Worm (Caenorhabditis elegans) whole organism, L4 larva: ENCODE data around the gene T22E5.6.

Experiments
- R02D3.7 ChIP-seq: fragments of 150-350 bp; sonication (generic microtip); optimal IDR thresholded peaks from 3 replicates; lab custom pipeline; 2014; ENCODE audit warnings: missing biosample characterization, missing genetic modification characterization
- T20F7.1 ChIP-seq: fragments of 200-800 bp; sonication (Bioruptor generic); optimal IDR thresholded peaks from 2 replicates; lab custom pipeline; 2018; ENCODE audit warnings: mild to moderate bottlenecking, missing genetic modification characterization, missing compliant biosample characterization
- Y105C5A.15 ChIP-seq: fragments of 200-800 bp; sonication (Bioruptor generic); IDR thresholded peaks from 2 replicates; pipeline ENCODE4 v1.3.6; 2022; ENCODE audit warnings: missing genetic modification characterization, missing compliant biosample characterization
- Y48G9A.11 ChIP-seq: fragments of 200-800 bp; sonication (Bioruptor generic); IDR thresholded peaks from 2 replicates; pipeline ENCODE4 v1.3.6; 2022; ENCODE audit warnings: missing genetic modification reagents, missing genetic modification characterization, missing compliant biosample characterization
- Y5F2A.4 ChIP-seq: fragments of 200-800 bp; sonication (Bioruptor generic); optimal IDR thresholded peaks from 2 replicates; lab custom pipeline; 2018; ENCODE audit warnings: mild to moderate bottlenecking, missing genetic modification characterization, missing compliant biosample characterization
- Y75B8A.6 ChIP-seq: fragments of 200-800 bp; sonication (Bioruptor generic); IDR thresholded peaks from 2 replicates; pipeline ENCODE4 v1.3.6; 2022; ENCODE audit warnings: missing genetic modification reagents, missing genetic modification characterization, missing compliant biosample characterization
- ZK546.5 ChIP-seq, 2 experiments: sonication (generic microtip); optimal IDR thresholded peaks; 2 replicates each; lab custom pipeline; 2017; ENCODE audit warnings: missing biosample characterization in 2 of 2, missing genetic modification characterization in 2 of 2
- aha-1 ChIP-seq: fragments of 150-350 bp; peaks from one replicate; lab custom pipeline; 2014; ENCODE audit warnings: missing biosample characterization, missing genetic modification characterization
- aly-2 ChIP-seq: sonication (generic microtip); optimal IDR thresholded peaks from 2 replicates; lab custom pipeline; 2018; ENCODE audit warnings: missing biosample characterization, missing genetic modification characterization
- arid-1 ChIP-seq: fragments of 200-800 bp; sonication (Bioruptor generic); conservative IDR thresholded peaks from 2 replicates; pipeline ENCODE4 v1.3.6; 2022; ENCODE audit warnings: missing genetic modification reagents, missing genetic modification characterization, missing compliant biosample characterization
- ceh-20 ChIP-seq: fragments of 200-800 bp; sonication (Bioruptor generic); IDR thresholded peaks from 2 replicates; pipeline ENCODE4 v1.3.6; 2022; ENCODE audit warnings: missing genetic modification reagents, missing genetic modification characterization, missing compliant biosample characterization
- ceh-82 ChIP-seq: sonication (generic microtip); optimal IDR thresholded peaks from 2 replicates; lab custom pipeline; 2017; ENCODE audit warnings: missing biosample characterization, missing genetic modification characterization
- cey-2 ChIP-seq: sonication (generic microtip); optimal IDR thresholded peaks from 3 replicates; lab custom pipeline; 2017; ENCODE audit warnings: missing genetic modification characterization, mild to moderate bottlenecking, missing compliant biosample characterization, antibody characterized with exemption, borderline replicate concordance; ENCODE audit not compliant: insufficient read depth
- dmd-6 ChIP-seq: fragments of 200-800 bp; sonication (Bioruptor generic); IDR thresholded peaks from 2 replicates; pipeline ENCODE4 v1.3.6; 2022; ENCODE audit warnings: missing genetic modification reagents, missing genetic modification characterization, missing compliant biosample characterization
- dmd-9 ChIP-seq: fragments of 200-800 bp; sonication (Bioruptor generic); IDR thresholded peaks from 2 replicates; pipeline ENCODE4 v1.3.6; 2022; ENCODE audit warnings: missing genetic modification reagents, missing genetic modification characterization, missing compliant biosample characterization
- dve-1 ChIP-seq: sonication (generic microtip); optimal IDR thresholded peaks from 2 replicates; lab custom pipeline; 2017; ENCODE audit warnings: antibody characterized with exemption, mild to moderate bottlenecking, missing genetic modification characterization, missing compliant biosample characterization; ENCODE audit not compliant: insufficient read depth
- hif-1 ChIP-seq, 2 experiments: sonication (generic microtip); optimal IDR thresholded peaks; 2 replicates each; lab custom pipeline; 2016 to 2017; ENCODE audit warnings: missing compliant biosample characterization in 2 of 2, missing genetic modification characterization in 2 of 2, missing genetic modification reagents in 2 of 2, missing genotype in 2 of 2, mild to moderate bottlenecking in 1 of 2
- hlh-11 ChIP-seq: fragments of 200-800 bp; sonication (Bioruptor generic); optimal IDR thresholded peaks from 2 replicates; lab custom pipeline; 2018; ENCODE audit warnings: mild to moderate bottlenecking, missing genetic modification characterization, missing compliant biosample characterization
- hlh-30 ChIP-seq: sonication (generic microtip); optimal IDR thresholded peaks from 2 replicates; lab custom pipeline; 2017; ENCODE audit warnings: antibody characterized with exemption, mild to moderate bottlenecking, missing genetic modification characterization, missing compliant biosample characterization; ENCODE audit not compliant: insufficient read depth
- hmg-1.1 ChIP-seq: fragments of 200-800 bp; sonication (Bioruptor generic); IDR thresholded peaks from 2 replicates; pipeline ENCODE4 v1.3.6; 2022; ENCODE audit warnings: missing genetic modification reagents, missing genetic modification characterization, missing compliant biosample characterization
- jun-1 ChIP-seq: fragments of 150-350 bp; optimal IDR thresholded peaks from 2 replicates; lab custom pipeline; 2014; ENCODE audit warnings: missing biosample characterization, missing genetic modification reagents, missing genetic modification characterization
- lim-7 ChIP-seq: fragments of 200-800 bp; sonication (Bioruptor generic); IDR thresholded peaks from 2 replicates; pipeline ENCODE4 v1.3.6; 2022; ENCODE audit warnings: missing genetic modification characterization, missing compliant biosample characterization
- lin-38 ChIP-seq: fragments of 200-800 bp; sonication (Bioruptor generic); IDR thresholded peaks from 2 replicates; pipeline ENCODE4 v1.3.6; 2022; ENCODE audit warnings: missing genetic modification reagents, missing genetic modification characterization, missing compliant biosample characterization
- lin-39 ChIP-seq: fragments of 150-350 bp; optimal IDR thresholded peaks from 2 replicates; lab custom pipeline; 2014; ENCODE audit warnings: missing biosample characterization, missing genetic modification reagents, missing genetic modification characterization
- lsy-2 ChIP-seq, 2 experiments: fragments of 150-350 bp in 1 of 2; sonication (generic microtip) in 1 of 2; optimal IDR thresholded peaks; 2 replicates each; lab custom pipeline; 2014 to 2017; ENCODE audit warnings: missing biosample characterization in 2 of 2, missing genetic modification characterization in 2 of 2
- madf-9 ChIP-seq: fragments of 200-800 bp; sonication (Bioruptor generic); conservative IDR thresholded peaks from 2 replicates; pipeline ENCODE4 v1.3.6; 2022; ENCODE audit warnings: missing genetic modification reagents, missing genetic modification characterization, missing compliant biosample characterization
- mdt-29 ChIP-seq: fragments of 200-800 bp; sonication (Bioruptor generic); IDR thresholded peaks from 2 replicates; pipeline ENCODE4 v1.3.6; 2022; ENCODE audit warnings: missing genetic modification reagents, missing genetic modification characterization, missing compliant biosample characterization
- mxl-3 ChIP-seq: fragments of 200-800 bp; sonication (Bioruptor generic); optimal IDR thresholded peaks from 2 replicates; lab custom pipeline; 2018; ENCODE audit warnings: mild to moderate bottlenecking, missing genetic modification characterization, missing compliant biosample characterization
- nhr-10 ChIP-seq: fragments of 150-350 bp; optimal IDR thresholded peaks from 2 replicates; lab custom pipeline; 2014; ENCODE audit warnings: missing biosample characterization, missing genetic modification characterization
- nhr-11 ChIP-seq: fragments of 150-350 bp; optimal IDR thresholded peaks from 2 replicates; lab custom pipeline; 2014; ENCODE audit warnings: missing biosample characterization, missing genetic modification characterization
- nhr-28 ChIP-seq: fragments of 150-350 bp; optimal IDR thresholded peaks from 2 replicates; lab custom pipeline; 2014; ENCODE audit warnings: missing biosample characterization, missing genetic modification characterization
- nhr-48 ChIP-seq: sonication (generic microtip); optimal IDR thresholded peaks from 2 replicates; lab custom pipeline; 2016; ENCODE audit warnings: mild to moderate bottlenecking, missing genetic modification characterization, missing compliant biosample characterization
- nhr-77 ChIP-seq: fragments of 150-350 bp; optimal IDR thresholded peaks from 2 replicates; lab custom pipeline; 2014; ENCODE audit warnings: missing biosample characterization, missing genetic modification characterization
- pqm-1 ChIP-seq: sonication (generic microtip); optimal IDR thresholded peaks from 2 replicates; lab custom pipeline; 2017; ENCODE audit warnings: missing biosample characterization, missing genetic modification characterization
- rbr-2 ChIP-seq: sonication (generic microtip); optimal IDR thresholded peaks from 2 replicates; lab custom pipeline; 2016; ENCODE audit warnings: missing genotype, missing genetic modification characterization, missing compliant biosample characterization
- set-16 ChIP-seq: fragments of 200-800 bp; sonication (Bioruptor generic); IDR thresholded peaks from 2 replicates; pipeline ENCODE4 v1.3.6; 2022; ENCODE audit warnings: missing genetic modification reagents, missing genetic modification characterization, missing compliant biosample characterization
- spr-1 ChIP-seq: sonication (generic microtip); optimal IDR thresholded peaks from 2 replicates; lab custom pipeline; 2016; ENCODE audit warnings: mild to moderate bottlenecking, missing genetic modification characterization, missing compliant biosample characterization
- tra-1 ChIP-seq: fragments of 200-800 bp; sonication (Bioruptor generic); IDR thresholded peaks from 2 replicates; pipeline ENCODE4 v1.3.6; 2022; ENCODE audit warnings: missing genetic modification reagents, missing genetic modification characterization, missing compliant biosample characterization
- unc-39 ChIP-seq: sonication (generic microtip); optimal IDR thresholded peaks from 2 replicates; lab custom pipeline; 2017; ENCODE audit warnings: missing biosample characterization, missing genetic modification characterization
- unc-62 ChIP-seq, 3 experiments: fragments of 150-350 bp in 1 of 3; sonication (generic microtip); optimal IDR thresholded peaks in 2 of 3; peaks in 1 of 3; 1 replicate in 1 of 3; 2 replicates in 2 of 3; lab custom pipeline; 2014 to 2017; ENCODE audit warnings: missing biosample characterization in 3 of 3, missing genetic modification characterization in 3 of 3, missing genetic modification reagents in 3 of 3, missing genotype in 1 of 3
- zfp-3 ChIP-seq: fragments of 200-800 bp; sonication (Bioruptor generic); conservative IDR thresholded peaks from 2 replicates; pipeline ENCODE4 v1.3.6; 2022; ENCODE audit warnings: missing genetic modification reagents, missing genetic modification characterization, missing compliant biosample characterization
- zip-11 ChIP-seq: fragments of 200-800 bp; sonication (Bioruptor generic); IDR thresholded peaks from 2 replicates; pipeline ENCODE4 v1.3.6; 2022; ENCODE audit warnings: missing genetic modification characterization, missing compliant biosample characterization

The T22E5.6 gene

DNA sequence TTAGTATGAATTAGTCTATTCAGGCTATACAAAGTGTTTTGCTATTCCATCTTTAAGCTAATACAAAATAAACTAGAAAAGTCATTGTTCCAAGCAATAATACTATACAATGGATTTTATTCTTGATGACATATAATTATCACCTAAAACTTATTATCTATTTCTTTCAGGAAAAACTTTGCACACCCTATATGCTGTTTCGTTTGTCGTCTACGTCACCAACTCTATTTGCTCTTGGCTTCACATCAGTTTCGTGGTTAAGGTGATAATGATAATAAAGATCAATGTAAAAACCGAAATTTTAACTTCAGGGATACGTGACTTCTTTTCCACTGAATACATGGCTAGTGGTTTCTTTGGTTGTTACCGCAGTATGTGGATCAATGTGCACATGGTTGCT, 46.3 kb upstream of the T22E5.6 start (continued):
- no peak for TF ChIP-seq hlh-11
- TF ChIP-seq, all 104 proteins: peak for 3

- TF ChIP-seq aha-1 (tag; lab: Kevin White, UChicago) (peak; percentile 54), lin-39 (no peak)
Observed at ce11 chrX:6461729-6462128, 45.5 kb upstream of the T22E5.6 start, which contains the start of gene K04E7.1. K04E7.1 (plus strand) TSS chrX:6462029.

DNA sequence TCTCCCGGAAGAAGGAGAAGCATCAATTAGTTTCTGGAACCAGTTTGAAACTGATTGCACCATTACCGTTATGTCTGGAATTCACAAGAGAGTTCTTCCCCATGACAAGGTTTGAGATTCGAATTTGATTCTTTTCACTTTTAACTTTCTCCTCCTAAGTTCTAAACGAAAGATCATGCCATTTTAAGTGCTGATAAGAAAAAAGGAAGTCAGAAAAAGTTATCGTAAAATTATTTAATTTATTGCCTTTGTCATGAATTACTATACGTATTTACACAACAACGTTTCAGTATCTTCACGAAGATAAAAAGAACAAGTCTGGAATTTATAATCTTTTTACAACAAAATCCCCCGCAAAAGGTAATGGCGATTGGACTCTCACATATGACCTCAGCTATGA, 43.9 kb upstream of the T22E5.6 start:
- TF ChIP-seq lsy-2 (tag; optimal IDR thresholded peaks at IDR 0.05; lab: Kevin White, UChicago) (no peak), mdt-29 (GFP tag; lab: Robert Waterston, UW) (no peak), pqm-1 (tag; lab: Kevin White, UChicago) (peak; percentile 27), dve-1 (tag; lab: Kevin White, UChicago) (peak; percentile 21), lim-7 (GFP tag; lab: Robert Waterston, UW) (no peak), lin-39 (no peak), unc-39 (tag; lab: Kevin White, UChicago) (no peak), nhr-77 (tag; lab: Kevin White, UChicago) (peak; percentile 24), dmd-6 (GFP tag; lab: Robert Waterston, UW) (peak; percentile 43), Y105C5A.15 (GFP tag; lab: Robert Waterston, UW) (no peak), nhr-11 (tag; lab: Kevin White, UChicago) (no peak), Y75B8A.6 (GFP tag; lab: Robert Waterston, UW) (no peak), cey-2 (tag; lab: Kevin White, UChicago) (no peak), ceh-20 (GFP tag; lab: Robert Waterston, UW) (no peak), ceh-82 (tag; lab: Kevin White, UChicago) (no peak), zip-11 (GFP tag; lab: Robert Waterston, UW) (no peak), hlh-11 (no peak), mxl-3 (GFP tag; lab: Kevin White, UChicago) (no peak), Y5F2A.4 (no peak), spr-1 (tag; lab: Kevin White, UChicago) (no peak), R02D3.7 (tag; lab: Kevin White, UChicago) (no peak), nhr-28 (tag; lab: Kevin White, UChicago) (peak; percentile 30), hmg-1.1 (GFP tag; lab: Robert Waterston, UW) (no peak)

DNA sequence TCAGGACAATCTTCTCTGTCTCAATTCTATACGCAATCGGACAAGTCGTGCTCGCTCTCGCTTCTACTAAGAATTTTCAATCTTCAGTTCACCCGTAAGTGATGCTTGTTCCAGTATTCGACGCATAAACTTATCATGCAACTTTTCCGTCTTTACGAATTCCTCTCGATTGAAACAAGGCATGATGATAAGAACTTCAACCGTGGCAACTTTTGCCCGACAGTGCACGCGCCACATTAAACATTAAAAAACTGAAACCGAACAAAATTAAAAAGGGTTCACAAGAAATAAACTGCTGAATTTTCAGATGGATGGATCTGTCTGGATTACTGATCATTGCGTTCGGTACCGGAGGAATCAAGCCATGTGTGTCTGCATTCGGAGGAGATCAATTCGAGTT, 42.3 kb upstream of the T22E5.6 start:
- TF ChIP-seq pqm-1 (tag; lab: Kevin White, UChicago) (peak; percentile 57), T20F7.1 (GFP tag; lab: Kevin White, UChicago) (no peak), madf-9 (GFP tag; lab: Robert Waterston, UW) (no peak), rbr-2 (tag; lab: Kevin White, UChicago) (no peak)

- TF ChIP-seq spr-1 (tag; lab: Kevin White, UChicago) (no peak), tra-1 (GFP tag; lab: Robert Waterston, UW) (peak; percentile 58; the same call in 1 of the 2 replicates), dve-1 (tag; lab: Kevin White, UChicago) (peak; percentile 41), unc-62 (GFP tag; optimal IDR thresholded peaks at IDR 0.05 in 1 of 2; lab: Kevin White, UChicago) (peak; percentile 15 to 17), unc-62 (tag; optimal IDR thresholded peaks at IDR 0.05; lab: Kevin White, UChicago) (no peak), aly-2 (tag; lab: Kevin White, UChicago) (no peak), nhr-10 (tag; lab: Kevin White, UChicago) (no peak), nhr-77 (tag; lab: Kevin White, UChicago) (peak; percentile 0), lin-38 (GFP tag; lab: Robert Waterston, UW) (no peak), nhr-48 (peak; percentile 30), hlh-30 (tag; lab: Kevin White, UChicago) (no peak), zfp-3 (no peak), dmd-6 (GFP tag; lab: Robert Waterston, UW) (peak; percentile 69), Y48G9A.11 (GFP tag; lab: Robert Waterston, UW) (no peak), dmd-9 (GFP tag; lab: Robert Waterston, UW) (no peak), set-16 (GFP tag; lab: Robert Waterston, UW) (no peak), T20F7.1 (GFP tag; lab: Kevin White, UChicago) (no peak), arid-1 (GFP tag; lab: Robert Waterston, UW) (no peak), jun-1 (tag; lab: Kevin White, UChicago) (no peak), hif-1 (tag; optimal IDR thresholded peaks at IDR 0.05; lab: Kevin White, UChicago) (no peak), ZK546.5 (tag; optimal IDR thresholded peaks at IDR 0.05; lab: Kevin White, UChicago) (no peak)
- TF ChIP-seq, all 104 proteins: peak for 6
Observed at ce11 chrX:6458001-6458400, 41.8 kb upstream of the T22E5.6 start.
